Worm (Caenorhabditis elegans) whole organism, mixed stage, embryonic: ENCODE data around the gene F35C5.1.

ENCODE experiments used
- ceh-43 ChIP-seq: fragments of 200-800 bp; sonication (Bioruptor generic); optimal IDR thresholded peaks from 2 replicates; lab custom pipeline; 2018; ENCODE audit warnings: mild to moderate bottlenecking, missing genetic modification characterization, moderate library complexity, missing compliant biosample characterization
- cnd-1 ChIP-seq: fragments of 200-800 bp; sonication (Bioruptor generic); optimal IDR thresholded peaks from 2 replicates; lab custom pipeline; 2018; ENCODE audit warnings: mild to moderate bottlenecking, missing genetic modification characterization, missing compliant biosample characterization
- elt-1 ChIP-seq: sonication (generic microtip); optimal IDR thresholded peaks from 2 replicates; lab custom pipeline; 2017; ENCODE audit warnings: missing genetic modification characterization, mild to moderate bottlenecking, missing compliant biosample characterization, antibody characterized with exemption, moderate library complexity, borderline replicate concordance; ENCODE audit not compliant: insufficient read depth
- elt-3 ChIP-seq: fragments of 150-350 bp; optimal IDR thresholded peaks from 2 replicates; lab custom pipeline; 2014; ENCODE audit warnings: missing biosample characterization, missing genetic modification characterization
- lin-13 ChIP-seq: fragments of 150-350 bp; optimal IDR thresholded peaks from 2 replicates; lab custom pipeline; 2014; ENCODE audit warnings: missing biosample characterization, missing genetic modification characterization
- mab-5 ChIP-seq: fragments of 150-350 bp; optimal IDR thresholded peaks from 2 replicates; lab custom pipeline; 2014; ENCODE audit warnings: missing biosample characterization, missing genetic modification characterization
- nhr-12 ChIP-seq: fragments of 150-350 bp; optimal IDR thresholded peaks from 2 replicates; lab custom pipeline; 2014; ENCODE audit warnings: missing biosample characterization, missing genetic modification characterization
- nhr-76 ChIP-seq: sonication (generic microtip); optimal IDR thresholded peaks from 2 replicates; lab custom pipeline; 2017; ENCODE audit warnings: missing biosample characterization, missing genetic modification characterization
- pha-4 ChIP-seq: fragments of 150-350 bp; optimal IDR thresholded peaks from 2 replicates; lab custom pipeline; 2018; ENCODE audit warnings: missing biosample characterization, missing genetic modification reagents, missing genetic modification characterization
- sptf-1 ChIP-seq: sonication (generic microtip); optimal IDR thresholded peaks from 2 replicates; lab custom pipeline; 2017; ENCODE audit warnings: mild to moderate bottlenecking, missing genetic modification characterization, moderate library complexity, missing compliant biosample characterization
- tbx-8 ChIP-seq: fragments of 200-800 bp; sonication (Bioruptor generic); optimal IDR thresholded peaks from 2 replicates; lab custom pipeline; 2018; ENCODE audit warnings: mild to moderate bottlenecking, missing genetic modification characterization, moderate library complexity, missing compliant biosample characterization
- unc-62 ChIP-seq: fragments of 150-350 bp; optimal IDR thresholded peaks from 2 replicates; lab custom pipeline; 2014; ENCODE audit warnings: missing biosample characterization, missing genetic modification reagents, missing genetic modification characterization

DNA sequence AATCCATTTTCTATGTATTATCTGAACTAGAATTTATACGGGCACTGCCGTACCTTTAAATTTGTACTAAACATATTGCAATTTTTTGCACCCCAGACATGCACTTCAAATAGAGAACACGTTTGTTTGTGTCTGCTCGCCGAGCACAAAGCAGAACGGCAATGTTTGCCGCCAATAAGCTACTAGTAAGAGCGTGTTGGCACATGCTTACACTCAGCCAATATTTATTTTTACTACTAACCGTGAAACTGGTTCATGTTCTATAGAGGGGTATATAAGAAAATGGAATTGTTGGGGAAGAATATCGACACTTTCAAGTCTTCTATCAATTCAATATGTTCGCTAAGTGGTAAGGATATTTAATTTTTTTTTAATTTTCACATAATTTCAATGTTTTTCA, 26.5 kb downstream of the F35C5.1 start, which contains the start of gene nspb-11:
- TF ChIP-seq elt-3 (tag; lab: Kevin White, UChicago) = no peak
- TF ChIP-seq unc-62 (GFP tag; lab: Kevin White, UChicago) = no peak
- no peak for TF ChIP-seq nhr-12 (tag; lab: Kevin White, UChicago)
- TF ChIP-seq sptf-1 (tag; lab: Kevin White, UChicago) = no peak
- no peak for TF ChIP-seq elt-1
- TF ChIP-seq pha-4 = no peak
- no peak for TF ChIP-seq nhr-76 (tag; lab: Kevin White, UChicago)
- TF ChIP-seq cnd-1 = no peak
- TF ChIP-seq mab-5 (tag; lab: Kevin White, UChicago) = no peak
- TF ChIP-seq lin-13 = no peak
- TF ChIP-seq ceh-43 (GFP tag; lab: Kevin White, UChicago) = no peak
- no peak for TF ChIP-seq tbx-8 (GFP tag; lab: Kevin White, UChicago)
